Worm (Caenorhabditis elegans): Measurements from ENCODE around the gene ZK1086.3.

Gene ZK1086.3

DNA sequence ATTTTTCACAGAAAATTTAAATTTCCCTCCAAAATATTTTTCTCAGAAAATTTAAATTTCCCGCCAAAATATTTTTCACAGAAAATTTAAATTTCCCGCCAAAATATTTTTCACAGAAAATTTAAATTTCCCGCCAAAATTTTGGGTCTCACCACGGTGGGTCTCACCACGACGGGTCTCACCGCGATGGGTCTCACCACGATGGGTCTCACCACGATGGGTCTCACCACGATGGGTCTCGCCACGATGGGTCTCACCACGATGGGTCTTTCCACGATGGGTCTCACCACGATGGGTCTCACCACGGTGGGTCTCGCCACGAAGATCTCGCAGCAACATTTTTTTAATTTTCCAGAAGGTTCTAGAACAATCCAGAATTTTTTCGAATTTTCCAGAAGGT lies 5.2 kb downstream of the ZK1086.3 start:
- TF ChIP-seq hsf-1 (GFP tag; IDR thresholded peaks at IDR 0.05) (peak; percentile 48; the same call in 1 of the 2 replicates), F33H1.4 (GFP tag; IDR thresholded peaks at IDR 0.05) (peak; percentile 54)

DNA sequence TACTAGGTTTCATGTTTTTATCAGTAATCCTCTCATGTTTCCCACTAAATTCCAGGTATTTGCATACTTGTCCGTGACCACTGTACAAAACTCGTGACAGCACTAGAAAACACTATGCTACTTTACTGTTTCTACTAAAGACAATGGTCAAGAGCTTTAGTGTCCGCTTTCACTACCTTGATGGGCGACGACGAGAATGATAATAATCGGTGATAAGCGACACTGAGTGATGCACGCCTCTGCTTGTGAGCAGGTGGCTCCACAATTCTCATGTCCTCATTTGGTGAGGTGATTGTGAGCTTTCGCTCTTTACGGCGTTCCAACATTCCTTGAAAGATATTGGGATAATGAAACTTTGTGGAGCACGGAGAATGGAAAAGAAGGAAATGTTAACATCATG lies 12.6 kb downstream of the ZK1086.3 start:
- TF ChIP-seq cebp-1 (GFP tag; IDR thresholded peaks at IDR 0.05) (no peak), cebp-1 (tag; optimal IDR thresholded peaks at IDR 0.05) (peak; percentile 5), nhr-80 (tag; optimal IDR thresholded peaks at IDR 0.05) (peak; percentile 63), F49E8.2 (tag; optimal IDR thresholded peaks at IDR 0.05; ENCODE audit: insufficient read depth) (no peak)

DNA sequence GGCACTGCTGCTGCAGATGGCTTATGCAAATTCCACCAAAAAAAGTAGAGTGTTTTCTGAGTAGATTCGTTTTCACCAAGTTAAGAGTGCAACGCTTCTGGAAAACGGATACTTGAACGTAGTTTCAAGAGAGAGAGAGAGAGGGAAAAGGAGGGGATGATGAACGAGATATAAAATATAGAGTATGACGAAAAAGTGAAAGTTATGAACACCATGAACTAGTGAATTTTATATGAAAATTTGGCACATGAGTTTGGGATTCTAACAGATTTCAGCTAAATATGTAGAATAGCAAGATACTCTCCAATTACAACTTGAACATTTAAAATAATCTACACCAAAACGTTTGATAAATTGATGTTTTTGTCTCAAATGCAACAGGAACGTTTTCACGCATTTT lies 19.1 kb downstream of the ZK1086.3 start, which contains the start of gene obr-3:
Gene obr-3, minus strand, starts transcription at position 101 of the 400 bp plus-strand sequence.
- no peak for TF ChIP-seq dpff-1 (tag; optimal IDR thresholded peaks at IDR 0.05)
- no peak for TF ChIP-seq hsf-1 (GFP tag; IDR thresholded peaks at IDR 0.05)
- TF ChIP-seq ztf-26 (tag; optimal IDR thresholded peaks at IDR 0.05): no peak

DNA sequence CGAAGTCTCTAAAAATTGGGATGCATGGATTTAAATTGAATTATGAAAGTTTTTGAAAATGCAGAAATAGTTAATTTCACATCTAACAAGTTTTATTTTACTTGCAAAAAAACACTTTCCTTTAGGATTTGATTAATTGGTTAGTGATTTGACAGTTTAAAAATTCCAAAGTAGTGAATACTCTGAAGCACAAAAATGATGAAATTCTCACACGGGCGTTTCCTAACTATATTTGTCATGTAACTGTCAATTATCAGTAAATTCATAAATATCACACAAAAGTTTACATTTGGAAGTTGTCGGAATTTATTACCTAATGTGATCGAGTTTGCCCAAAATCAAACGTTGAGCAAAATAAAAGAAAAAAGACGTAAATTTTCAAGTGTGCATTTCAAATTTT lies 20.5 kb downstream of the ZK1086.3 start:
- no peak for TF ChIP-seq rpc-1 (optimal IDR thresholded peaks at IDR 0.05)
- no peak for TF ChIP-seq rpc-1 (tag; optimal IDR thresholded peaks at IDR 0.05)
- TF ChIP-seq nhr-80 (tag; optimal IDR thresholded peaks at IDR 0.05): peak; percentile 22
- TF ChIP-seq unc-62 (GFP tag; optimal IDR thresholded peaks at IDR 0.05): peak; percentile 91
- no peak for TF ChIP-seq athp-1 (tag; optimal IDR thresholded peaks at IDR 0.05)

DNA sequence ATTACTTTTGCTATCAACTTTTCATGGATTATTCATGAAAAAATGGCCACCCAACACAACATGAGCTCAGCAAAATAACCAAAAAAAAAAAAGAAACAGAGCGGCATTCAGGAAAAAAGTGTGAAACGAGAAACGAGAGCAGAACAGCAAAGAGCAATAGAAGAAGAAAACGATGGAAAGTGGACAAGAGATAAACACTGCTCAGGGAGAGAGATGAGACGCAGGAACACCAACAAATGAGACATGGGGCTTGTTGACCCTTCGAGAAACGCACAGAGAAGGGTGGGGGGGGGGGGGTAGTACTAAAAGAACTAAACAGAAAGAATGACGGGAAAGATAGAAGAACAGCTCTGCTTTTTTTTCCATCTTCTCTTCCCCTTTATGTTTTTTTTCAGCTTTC lies 21.3 kb downstream of the ZK1086.3 start:
- TF ChIP-seq lag-1 (GFP tag; IDR thresholded peaks at IDR 0.05) (no peak), let-526 (GFP tag; IDR thresholded peaks at IDR 0.05) (no peak), mel-28 (tag; optimal IDR thresholded peaks at IDR 0.05; ENCODE audit: borderline replicate concordance) (no peak), nfyb-1 (GFP tag; IDR thresholded peaks at IDR 0.05) (no peak), K12H6.12 (tag; optimal IDR thresholded peaks at IDR 0.05) (peak; percentile 5), lin-26 (GFP tag; IDR thresholded peaks at IDR 0.05) (no peak), efl-1 (GFP tag; optimal IDR thresholded peaks at IDR 0.05) (no peak), repo-1 (tag; optimal IDR thresholded peaks at IDR 0.05) (no peak), Y53F4B.3 (GFP tag; IDR thresholded peaks at IDR 0.05) (no peak), F52B5.7 (tag; optimal IDR thresholded peaks at IDR 0.05) (no peak), lin-35 (GFP tag; optimal IDR thresholded peaks at IDR 0.05) (no peak), somi-1 (GFP tag; optimal IDR thresholded peaks at IDR 0.05) (peak; percentile 47), pha-4 (tag; optimal IDR thresholded peaks at IDR 0.05) (no peak)

DNA sequence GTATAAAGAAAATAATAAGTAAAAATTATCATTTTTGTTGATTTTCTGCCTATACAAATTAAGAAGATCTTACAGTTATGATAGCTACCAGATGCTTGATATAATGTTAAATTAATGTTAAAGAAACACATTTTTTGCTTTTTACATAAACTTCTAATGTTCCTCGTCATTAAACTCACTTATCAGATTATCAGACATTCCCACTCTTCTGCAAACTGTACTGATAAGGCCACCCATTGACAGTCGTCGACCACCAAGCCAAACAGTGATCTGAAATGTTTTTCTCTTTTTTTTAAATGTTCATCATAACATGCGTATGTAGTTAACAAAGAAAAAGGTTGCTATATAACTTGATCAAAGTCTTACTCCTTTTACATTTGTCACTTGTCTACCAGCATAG lies 28.2 kb downstream of the ZK1086.3 start:
- TF ChIP-seq akir-1 (GFP tag; optimal IDR thresholded peaks at IDR 0.05) (no peak), lir-1 (GFP tag; conservative IDR thresholded peaks at IDR 0.05) (no peak), B0035.1 (tag; optimal IDR thresholded peaks at IDR 0.05) (no peak), mcd-1 (GFP tag; IDR thresholded peaks at IDR 0.05) (no peak), ceh-40 (GFP tag; IDR thresholded peaks at IDR 0.05) (no peak), zfh-2 (GFP tag; conservative IDR thresholded peaks at IDR 0.05) (no peak)

DNA sequence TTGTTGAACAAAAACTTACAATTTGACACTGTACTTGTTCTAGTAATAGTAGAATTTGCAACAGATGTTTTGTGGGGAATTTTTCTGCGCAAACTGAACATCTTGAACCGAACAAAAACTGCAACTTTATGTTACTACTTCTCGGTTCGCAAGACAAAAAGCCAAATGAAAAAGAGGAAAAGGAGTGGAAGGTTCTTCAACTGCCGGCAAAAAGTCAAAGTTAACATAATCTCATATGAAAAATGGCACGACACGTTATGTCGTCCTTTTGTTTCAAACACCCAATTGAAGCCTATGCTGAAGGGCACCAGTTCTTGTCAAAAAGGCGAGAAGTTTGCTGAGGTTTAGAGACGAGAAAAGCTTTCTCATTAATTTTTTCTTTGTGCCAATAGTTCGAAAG lies 32.9 kb downstream of the ZK1086.3 start, which contains the start of gene twk-23:
Gene twk-23, minus strand, starts transcription at position 101 of the 400 bp plus-strand sequence.
- no peak for TF ChIP-seq die-1 (tag; optimal IDR thresholded peaks at IDR 0.05)
- TF ChIP-seq bed-1 (GFP tag; IDR thresholded peaks at IDR 0.05): no peak
- no peak for TF ChIP-seq Y56A3A.18 (GFP tag; IDR thresholded peaks at IDR 0.05)

All from whole organism, young adult.